Fruit fly (Drosophila melanogaster): ENCODE data around the gene RagA-B.
A peak's percentile ranks its signal among the peaks of the same experiment; 100 is the strongest.

Gene RagA-B

dm6 chr3R:9030006-9030749, 46.1 kb upstream of the RagA-B start (continued):
- TF ChIP-seq jigr1 (GFP tag; IDR thresholded peaks at IDR 0.05) (no peak), CG1832 (GFP tag; optimal IDR thresholded peaks at IDR 0.05) (no peak), chif (GFP tag; optimal IDR thresholded peaks at IDR 0.05) (no peak), CG10431 (GFP tag; optimal IDR thresholded peaks at IDR 0.05) (no peak), tio (GFP tag; optimal IDR thresholded peaks at IDR 0.05) (no peak), CG10543 (GFP tag; optimal IDR thresholded peaks at IDR 0.05) (peak; percentile 3), tna (GFP tag; IDR thresholded peaks at IDR 0.05; ENCODE audit: partially characterized antibody) (no peak), z (GFP tag; IDR thresholded peaks at IDR 0.05) (no peak), h (optimal IDR thresholded peaks at IDR 0.05) (no peak), HLH4C (GFP tag; IDR thresholded peaks at IDR 0.05; ENCODE audit: partially characterized antibody) (no peak), CG12219 (GFP tag; optimal IDR thresholded peaks at IDR 0.05) (no peak), Dek (tag; optimal IDR thresholded peaks at IDR 0.05) (no peak), fd64A (GFP tag; optimal IDR thresholded peaks at IDR 0.05) (no peak), CG3163 (GFP tag; optimal IDR thresholded peaks at IDR 0.05) (no peak), Hand (GFP tag; optimal IDR thresholded peaks at IDR 0.05) (no peak), CG8290 (GFP tag; optimal IDR thresholded peaks at IDR 0.05) (no peak), CG8290 (tag; optimal IDR thresholded peaks at IDR 0.05) (no peak), mirr (GFP tag; optimal IDR thresholded peaks at IDR 0.05) (no peak), CG9876 (GFP tag; optimal IDR thresholded peaks at IDR 0.05) (no peak), so (GFP tag; IDR thresholded peaks at IDR 0.05) (no peak), Asciz (GFP tag; optimal IDR thresholded peaks at IDR 0.05) (no peak), NfI (GFP tag; optimal IDR thresholded peaks at IDR 0.05) (no peak), hbn (GFP tag; IDR thresholded peaks at IDR 0.05; ENCODE audit: partially characterized antibody) (no peak), eyg (GFP tag; optimal IDR thresholded peaks at IDR 0.05) (no peak), disco-r (GFP tag; optimal IDR thresholded peaks at IDR 0.05) (no peak), CG5180 (GFP tag; optimal IDR thresholded peaks at IDR 0.05) (no peak), CG2889 (GFP tag; IDR thresholded peaks at IDR 0.05) (no peak), Med (GFP tag) (peak; percentile 64), croc (GFP tag; conservative IDR thresholded peaks at IDR 0.05) (no peak), Fer2 (tag; optimal IDR thresholded peaks at IDR 0.05) (no peak), Ravus (GFP tag; IDR thresholded peaks at IDR 0.05) (no peak), CG13123 (GFP tag; optimal IDR thresholded peaks at IDR 0.05) (no peak), sens (GFP tag) (peak; percentile 63), CG18476 (GFP tag; optimal IDR thresholded peaks at IDR 0.05) (no peak), CG13424 (tag; optimal IDR thresholded peaks at IDR 0.05) (no peak), CG12769 (tag; optimal IDR thresholded peaks at IDR 0.05) (peak; percentile 56), CG17612 (GFP tag; IDR thresholded peaks at IDR 0.05) (no peak), esg (GFP tag; conservative IDR thresholded peaks at IDR 0.05) (no peak), Dfd (GFP tag; optimal IDR thresholded peaks at IDR 0.05) (no peak), HHEX (GFP tag; optimal IDR thresholded peaks at IDR 0.05) (no peak), Kr (GFP tag; optimal IDR thresholded peaks at IDR 0.05) (peak; percentile 37), mld (GFP tag; IDR thresholded peaks at IDR 0.05; ENCODE audit: partially characterized antibody) (no peak), zfh1 (GFP tag; IDR thresholded peaks at IDR 0.05) (no peak), row (GFP tag; IDR thresholded peaks at IDR 0.05) (no peak), BEAF-32 (GFP tag; optimal IDR thresholded peaks at IDR 0.05) (no peak), Ets65A (GFP tag) (no peak), CG2875 (GFP tag; optimal IDR thresholded peaks at IDR 0.05) (no peak), dmrt11E (tag; optimal IDR thresholded peaks at IDR 0.05) (no peak), CG30020 (tag; optimal IDR thresholded peaks at IDR 0.05) (no peak), caup (GFP tag; optimal IDR thresholded peaks at IDR 0.05; ENCODE audit: severe bottlenecking) (no peak)
